Worm (Caenorhabditis elegans): Measurements from ENCODE around the gene Y97E10AR.2.
A peak's percentile ranks its signal among the peaks of the same experiment; 100 is the strongest.

Gene Y97E10AR.2

DNA sequence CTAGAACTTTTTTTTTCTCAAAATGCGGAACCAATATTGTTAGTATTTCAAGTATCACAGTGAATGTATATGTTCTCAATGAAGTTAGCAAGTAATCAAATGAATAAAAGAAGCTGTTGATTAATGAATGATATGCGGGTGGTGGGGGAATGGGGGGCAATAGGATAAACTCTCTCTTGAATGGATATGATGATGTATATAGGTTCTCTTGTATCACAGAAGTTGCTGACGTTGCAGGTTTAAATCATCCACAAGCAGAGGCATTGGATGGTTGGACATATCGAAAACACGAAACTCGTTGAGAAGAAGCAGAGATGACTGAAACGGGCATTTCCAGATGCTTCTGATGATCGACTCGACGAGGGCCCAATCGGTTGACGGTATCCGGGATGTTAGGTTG lies 43.6 kb downstream of the Y97E10AR.2 start:
- TF ChIP-seq somi-1 (GFP tag; optimal IDR thresholded peaks at IDR 0.05) (no peak), Y56A3A.18 (GFP tag; IDR thresholded peaks at IDR 0.05) (0 out of 2 replicates have a peak, but pooled peaks have one; percentile 10)

DNA sequence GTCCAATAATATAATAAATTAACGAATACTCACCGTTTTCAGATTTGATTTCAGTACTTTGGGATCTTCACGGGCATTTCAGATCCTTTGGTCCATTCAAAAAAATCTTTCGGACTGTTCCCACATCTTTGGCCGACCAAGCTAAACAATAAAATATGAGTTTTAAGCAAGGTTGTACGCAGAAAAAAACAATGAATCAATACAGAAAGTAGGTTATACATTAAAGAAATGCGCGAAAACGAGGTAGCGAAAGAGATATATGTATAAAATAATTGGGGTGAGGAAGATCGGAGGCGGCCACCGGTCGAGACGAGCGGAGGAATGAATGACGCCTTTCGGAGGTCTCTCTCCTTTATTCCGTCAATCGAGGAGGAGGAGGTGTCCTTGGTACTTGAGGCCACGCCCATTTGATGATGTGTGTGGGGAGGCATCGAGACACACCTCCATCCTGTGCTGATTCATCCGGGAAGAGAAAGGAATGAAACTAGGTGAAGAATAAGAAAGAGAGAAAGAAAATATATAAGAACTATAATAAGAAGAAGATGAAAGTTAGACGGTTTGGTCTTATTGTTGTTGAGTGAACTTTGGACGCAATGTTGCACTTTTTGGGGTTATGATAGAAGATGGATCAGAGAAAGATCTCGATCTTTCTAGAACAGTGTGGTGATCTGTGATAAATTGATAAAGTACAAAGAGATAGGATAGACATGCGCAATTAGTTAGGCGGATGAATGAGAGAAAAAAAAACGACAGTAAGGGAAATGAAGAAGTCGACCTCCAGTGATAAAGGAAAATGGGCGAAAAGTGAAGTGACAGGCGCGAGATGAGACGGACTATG lies 44.5 kb downstream of the Y97E10AR.2 start:
- no peak for TF ChIP-seq nhr-80 (tag; optimal IDR thresholded peaks at IDR 0.05)
- TF ChIP-seq attf-5 (GFP tag; optimal IDR thresholded peaks at IDR 0.05) = no peak
- TF ChIP-seq bed-1 (GFP tag; IDR thresholded peaks at IDR 0.05) = no peak
- TF ChIP-seq hmg-1.2 (GFP tag; IDR thresholded peaks at IDR 0.05) = no peak
- no peak for TF ChIP-seq snpc-1.1 (tag; optimal IDR thresholded peaks at IDR 0.05; ENCODE audit: insufficient read depth)
- TF ChIP-seq ceh-40 (GFP tag; IDR thresholded peaks at IDR 0.05) = no peak
- 0 out of 2 replicates have a peak, but pooled peaks have one; percentile 5 for TF ChIP-seq dox-1 (GFP tag; IDR thresholded peaks at IDR 0.05)
- peak; percentile 38 for TF ChIP-seq rpc-1 (optimal IDR thresholded peaks at IDR 0.05)
- no peak for TF ChIP-seq rpc-1 (tag; optimal IDR thresholded peaks at IDR 0.05)
- TF ChIP-seq nhr-90 (tag; optimal IDR thresholded peaks at IDR 0.05) = no peak
- no peak for TF ChIP-seq let-607 (tag; optimal IDR thresholded peaks at IDR 0.05)
- no peak for TF ChIP-seq hmg-20 (GFP tag; IDR thresholded peaks at IDR 0.05)
- TF ChIP-seq Y67H2A.10 (GFP tag; conservative IDR thresholded peaks at IDR 0.05) = no peak
- no peak for TF ChIP-seq tbp1 (GFP tag; optimal IDR thresholded peaks at IDR 0.05)
- TF ChIP-seq ztf-22 (GFP tag; optimal IDR thresholded peaks at IDR 0.05) = no peak
- no peak for TF ChIP-seq nhr-120 (GFP tag; IDR thresholded peaks at IDR 0.05)
- no peak for TF ChIP-seq K11D2.4 (GFP tag; IDR thresholded peaks at IDR 0.05)
- TF ChIP-seq sea-2 (GFP tag; IDR thresholded peaks at IDR 0.05) = no peak
- no peak for TF ChIP-seq nhr-179 (tag; optimal IDR thresholded peaks at IDR 0.05)
- no peak for TF ChIP-seq dpff-1 (tag; optimal IDR thresholded peaks at IDR 0.05)
- TF ChIP-seq F37B4.10 (GFP tag; IDR thresholded peaks at IDR 0.05) = no peak
- TF ChIP-seq B0261.1 (tag; optimal IDR thresholded peaks at IDR 0.05) = no peak
- TF ChIP-seq let-526 (GFP tag; IDR thresholded peaks at IDR 0.05) = no peak
- peak; percentile 86 for TF ChIP-seq ama-1 (optimal IDR thresholded peaks at IDR 0.05)
- no peak for TF ChIP-seq ama-1 (GFP tag; optimal IDR thresholded peaks at IDR 0.05)
- TF ChIP-seq lsl-1 (GFP tag; optimal IDR thresholded peaks at IDR 0.05) = no peak
- no peak for TF ChIP-seq hlh-26 (GFP tag; conservative IDR thresholded peaks at IDR 0.05)
- TF ChIP-seq ets-4 (GFP tag; optimal IDR thresholded peaks at IDR 0.05) = no peak
- no peak for TF ChIP-seq ztf-3 (GFP tag; optimal IDR thresholded peaks at IDR 0.05)
- peak; percentile 89 for TF ChIP-seq hsf-1 (GFP tag; IDR thresholded peaks at IDR 0.05)
- no peak for TF ChIP-seq him-1 (tag; optimal IDR thresholded peaks at IDR 0.05)
- no peak for TF ChIP-seq F39B2.1 (GFP tag; IDR thresholded peaks at IDR 0.05)
- no peak for TF ChIP-seq pha-4 (tag; optimal IDR thresholded peaks at IDR 0.05)
- TF ChIP-seq ztf-25 (GFP tag; IDR thresholded peaks at IDR 0.05) = no peak
- TF ChIP-seq Y53F4B.3 (GFP tag; IDR thresholded peaks at IDR 0.05) = no peak
- TF ChIP-seq somi-1 (GFP tag; optimal IDR thresholded peaks at IDR 0.05) = peak; percentile 54
- TF ChIP-seq sptf-2 (GFP tag; optimal IDR thresholded peaks at IDR 0.05) = no peak
- no peak for TF ChIP-seq madf-3 (GFP tag; IDR thresholded peaks at IDR 0.05)
